Fruit fly (Drosophila melanogaster) Kc167 (cell line): Measurements from ENCODE around the gene Hrs.

ENCODE experiments used
- Myc ChIP-seq: fragments of >200 bp; optimal IDR thresholded peaks from 2 replicates; lab custom pipeline; 2017; ENCODE audit warnings: missing external identifiers
- Sin3A ChIP-seq: fragments of >200 bp; optimal IDR thresholded peaks from 2 replicates; lab custom pipeline; 2018; ENCODE audit warnings: missing external identifiers
- h ChIP-seq: fragments of >200 bp; optimal IDR thresholded peaks from 3 replicates; lab custom pipeline; 2018; ENCODE audit warnings: missing external identifiers
- ttk ChIP-seq: sonication (Bioruptor generic); optimal IDR thresholded peaks from 2 replicates; lab custom pipeline; 2017; ENCODE audit warnings: missing external identifiers

dm6 chr2L:2771676-2772075 lies 31.9 kb downstream of the Hrs start, which contains the start of gene CG15399:
- TF ChIP-seq h (lab: Kevin White, UChicago) (no peak), Sin3A (lab: Kevin White, UChicago) (no peak), Myc (lab: Kevin White, UChicago) (no peak), ttk (lab: Kevin White, UChicago) (no peak)
